Fruit fly (Drosophila melanogaster) whole organism, prepupa: ENCODE data around the gene PolG2.

ENCODE experiments used
- CG10631 ChIP-seq: fragments of 200-800 bp; sonication (Bioruptor generic); optimal IDR thresholded peaks from 2 replicates; lab custom pipeline; 2016; ENCODE audit warnings: missing biosample characterization, missing genetic modification characterization
- CG11294 ChIP-seq: fragments of 200-800 bp; sonication (Bioruptor generic); IDR thresholded peaks from 2 replicates; pipeline ENCODE4 v1.3.6; 2022; ENCODE audit warnings: missing biosample characterization, missing genetic modification characterization
- CG11762 ChIP-seq: fragments of 200-800 bp; sonication (Bioruptor generic); optimal IDR thresholded peaks from 3 replicates; lab custom pipeline; 2016; ENCODE audit warnings: missing biosample characterization, missing genetic modification characterization; ENCODE audit not compliant: insufficient read depth
- CG34406 ChIP-seq: fragments of 200-800 bp; sonication (Bioruptor generic); optimal IDR thresholded peaks from 3 replicates; lab custom pipeline; 2016; ENCODE audit warnings: missing biosample characterization, missing genetic modification characterization
- CG8632 ChIP-seq: fragments of 200-800 bp; sonication (Bioruptor generic); optimal IDR thresholded peaks from 3 replicates; lab custom pipeline; 2016; ENCODE audit warnings: missing biosample characterization, missing genetic modification characterization
- CG9139 ChIP-seq: fragments of 200-800 bp; sonication (Bioruptor generic); optimal IDR thresholded peaks from 3 replicates; lab custom pipeline; 2017; ENCODE audit warnings: missing biosample characterization, mild to moderate bottlenecking, missing genetic modification characterization
- Hr39 ChIP-seq: fragments of 200-800 bp; sonication (Bioruptor generic); optimal IDR thresholded peaks from 2 replicates; lab custom pipeline; 2016; ENCODE audit warnings: missing biosample characterization, missing genetic modification characterization
- Hr4 ChIP-seq: fragments of 200-800 bp; sonication (Bioruptor generic); optimal IDR thresholded peaks from 3 replicates; lab custom pipeline; 2016; ENCODE audit warnings: missing biosample characterization, missing genetic modification characterization
- achi ChIP-seq: fragments of 200-800 bp; sonication (Bioruptor generic); optimal IDR thresholded peaks from 3 replicates; lab custom pipeline; 2016; ENCODE audit warnings: missing biosample characterization, missing genetic modification characterization
- fd59A ChIP-seq: fragments of 200-800 bp; sonication (Bioruptor generic); optimal IDR thresholded peaks from 2 replicates; lab custom pipeline; 2017; ENCODE audit warnings: missing biosample characterization, mild to moderate bottlenecking, missing genetic modification characterization, missing genetic modification reagents
- spab ChIP-seq: fragments of 200-800 bp; sonication (Bioruptor generic); optimal IDR thresholded peaks from 2 replicates; lab custom pipeline; 2017; ENCODE audit warnings: missing biosample characterization, mild to moderate bottlenecking, missing genetic modification characterization, missing genetic modification reagents
- ss ChIP-seq, 2 experiments: fragments of 200-800 bp; sonication (Bioruptor generic); optimal IDR thresholded peaks; 2 replicates in 1 of 2; 3 replicates in 1 of 2; lab custom pipeline; 2017 to 2018; ENCODE audit warnings: mild to moderate bottlenecking in 2 of 2, missing biosample characterization in 2 of 2, missing genetic modification characterization in 2 of 2, moderate library complexity in 1 of 2
- svp ChIP-seq: fragments of 200-800 bp; sonication (Bioruptor generic); peaks from one replicate; lab custom pipeline; 2016; ENCODE audit warnings: missing biosample characterization, missing genetic modification characterization
- vri ChIP-seq: fragments of 200-800 bp; sonication (Bioruptor generic); optimal IDR thresholded peaks from 3 replicates; lab custom pipeline; 2016; ENCODE audit warnings: missing biosample characterization, mild to moderate bottlenecking, missing genetic modification characterization

- TF ChIP-seq CG9139 (GFP tag; lab: Kevin White, UChicago) (no peak), ss (GFP tag; optimal IDR thresholded peaks at IDR 0.05; lab: Kevin White, UChicago) (no peak), CG34406 (GFP tag; lab: Kevin White, UChicago) (no peak), CG11762 (GFP tag; lab: Kevin White, UChicago) (no peak), Hr4 (no peak), vri (GFP tag; lab: Kevin White, UChicago) (no peak), CG10631 (no peak), fd59A (GFP tag; lab: Kevin White, UChicago) (no peak), spab (GFP tag; lab: Kevin White, UChicago) (no peak), achi (no peak), Hr39 (no peak), CG8632 (GFP tag; lab: Kevin White, UChicago) (no peak), svp (GFP tag; lab: Kevin White, UChicago) (no peak), CG11294 (no peak)
Measured at dm6 chr2L:13847625-13848024, 14.7 kb upstream of the PolG2 start, which contains the start of gene CG7953.
